Worm (Caenorhabditis elegans): ENCODE data around the gene gst-39.

DNA sequence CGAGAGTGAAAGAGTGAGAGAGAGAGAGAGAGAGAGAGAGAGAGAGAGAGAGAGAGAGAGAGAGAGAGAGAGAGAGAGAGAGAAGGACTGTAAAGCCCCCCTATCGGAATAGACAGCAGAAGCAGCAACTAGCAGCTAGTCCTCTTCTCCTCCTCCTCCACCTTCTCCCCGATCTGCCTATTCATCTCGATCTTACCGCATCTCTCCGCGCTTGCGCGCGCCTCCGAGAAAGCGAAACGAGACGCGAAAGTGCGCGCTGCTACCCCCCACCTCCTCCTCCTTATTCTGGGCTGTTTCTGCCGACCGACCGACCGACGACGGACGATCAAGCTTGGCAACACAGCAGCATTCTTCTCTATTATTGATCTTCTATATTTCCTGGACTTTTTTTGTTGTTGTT, 46.2 kb upstream of the gst-39 start:
- TF ChIP-seq tab-1 (GFP tag; IDR thresholded peaks at IDR 0.05) = 0 out of 2 replicates have a peak, but pooled peaks have one; percentile 34
- no peak for TF ChIP-seq cog-1 (tag; optimal IDR thresholded peaks at IDR 0.05)
- 0 out of 2 replicates have a peak, but pooled peaks have one; percentile 31 for TF ChIP-seq flt-1 (GFP tag; IDR thresholded peaks at IDR 0.05)
- no peak for TF ChIP-seq klf-2 (GFP tag; conservative IDR thresholded peaks at IDR 0.05)
- TF ChIP-seq ref-1 (GFP tag; conservative IDR thresholded peaks at IDR 0.05) = no peak
- TF ChIP-seq ztf-23 (GFP tag; IDR thresholded peaks at IDR 0.05) = no peak
- TF ChIP-seq ztf-29 (GFP tag; IDR thresholded peaks at IDR 0.05) = no peak
- no peak for TF ChIP-seq med-1 (GFP tag; optimal IDR thresholded peaks at IDR 0.05; ENCODE audit: insufficient read depth)

Measured in whole organism, midembryonic.